Fruit fly (Drosophila melanogaster) whole organism, embryonic: ENCODE data around the gene Kat60.

Experiments
- Abd-B ChIP-seq: fragments of 200-800 bp; sonication (Bioruptor generic); optimal IDR thresholded peaks from 2 replicates; lab custom pipeline; 2018; ENCODE audit warnings: missing biosample characterization, mild to moderate bottlenecking, missing genetic modification characterization, moderate library complexity
- Awh ChIP-seq: fragments of 200-800 bp; sonication (Bioruptor generic); IDR thresholded peaks from 2 replicates; pipeline ENCODE4, ENCODE4 v1.3.6; 2022; ENCODE audit warnings: missing biosample characterization, missing genetic modification characterization
- CG10959 ChIP-seq: fragments of 200-800 bp; sonication (Bioruptor generic); IDR thresholded peaks from 2 replicates; pipeline ENCODE4 v1.3.6; 2022; ENCODE audit warnings: missing biosample characterization, missing genetic modification characterization
- CG11456 ChIP-seq: fragments of 200-800 bp; sonication (Bioruptor generic); IDR thresholded peaks from 3 replicates; pipeline ENCODE4 v1.3.6; 2022; ENCODE audit warnings: missing biosample characterization, missing genetic modification characterization
- CG13123 ChIP-seq: fragments of 200-800 bp; sonication (Bioruptor generic); optimal IDR thresholded peaks from 2 replicates; lab custom pipeline; 2016; ENCODE audit warnings: missing biosample characterization, missing genetic modification characterization
- CG13287 ChIP-seq: fragments of 200-800 bp; sonication (Bioruptor generic); IDR thresholded peaks from 2 replicates; pipeline ENCODE4 v1.3.6; 2022; ENCODE audit warnings: missing biosample characterization, missing genetic modification characterization; ENCODE audit not compliant: partially characterized antibody
- CG13424 ChIP-seq: fragments of 200-800 bp; sonication (Bioruptor generic); optimal IDR thresholded peaks from 2 replicates; lab custom pipeline; 2019; ENCODE audit warnings: missing biosample characterization, mild to moderate bottlenecking, missing genetic modification characterization, moderate library complexity
- CG14050 ChIP-seq: fragments of 200-800 bp; sonication (Bioruptor generic); IDR thresholded peaks from 3 replicates; pipeline ENCODE4 v1.3.6; 2022; ENCODE audit warnings: missing biosample characterization, missing genetic modification characterization
- CG14667 ChIP-seq: fragments of 200-800 bp; sonication (Bioruptor generic); IDR thresholded peaks from 2 replicates; pipeline ENCODE4 v1.3.6; 2022; ENCODE audit warnings: missing biosample characterization, missing genetic modification characterization
- CG15479 ChIP-seq: fragments of 200-800 bp; sonication (Bioruptor generic); optimal IDR thresholded peaks from 3 replicates; lab custom pipeline; 2019; ENCODE audit warnings: missing biosample characterization, mild to moderate bottlenecking, missing genetic modification characterization, moderate library complexity
- CG16813 ChIP-seq: fragments of 200-800 bp; sonication (Bioruptor generic); IDR thresholded peaks from 3 replicates; pipeline ENCODE4 v1.3.6; 2022; ENCODE audit warnings: missing biosample characterization, missing genetic modification characterization; ENCODE audit not compliant: partially characterized antibody
- CG2712 ChIP-seq: fragments of 200-800 bp; optimal IDR thresholded peaks from 3 replicates; lab custom pipeline; 2019; ENCODE audit warnings: missing biosample characterization, mild to moderate bottlenecking, missing genetic modification characterization, moderate library complexity
- CG32532 ChIP-seq: fragments of 200-800 bp; sonication (Bioruptor generic); IDR thresholded peaks from 2 replicates; pipeline ENCODE4 v1.3.6; 2022; ENCODE audit warnings: missing biosample characterization, missing genetic modification characterization
- CG3407 ChIP-seq: fragments of 200-800 bp; sonication (Bioruptor generic); optimal IDR thresholded peaks from 2 replicates; lab custom pipeline; 2018; ENCODE audit warnings: missing biosample characterization, mild to moderate bottlenecking, missing genetic modification characterization
- CG3726 ChIP-seq: fragments of 200-800 bp; sonication (Bioruptor generic); IDR thresholded peaks from 3 replicates; pipeline ENCODE4, ENCODE4 v1.3.6; 2022; ENCODE audit warnings: missing biosample characterization, missing genetic modification characterization
- CG4282 ChIP-seq: fragments of 200-800 bp; sonication (Bioruptor generic); optimal IDR thresholded peaks from 2 replicates; lab custom pipeline; 2016; ENCODE audit warnings: missing biosample characterization, missing genetic modification characterization
- CG4424 ChIP-seq: fragments of 200-800 bp; sonication (Bioruptor generic); optimal IDR thresholded peaks from 3 replicates; lab custom pipeline; 2016; ENCODE audit warnings: missing biosample characterization, missing genetic modification characterization
- CG4730 ChIP-seq: fragments of 200-800 bp; sonication (Bioruptor generic); IDR thresholded peaks from 2 replicates; pipeline ENCODE4 v1.3.6; 2022; ENCODE audit warnings: missing biosample characterization, missing genetic modification characterization
- CG7556 ChIP-seq: fragments of 200-800 bp; sonication (Bioruptor generic); optimal IDR thresholded peaks from 2 replicates; lab custom pipeline; 2017; ENCODE audit warnings: missing biosample characterization, mild to moderate bottlenecking, missing genetic modification characterization
- CG8388 ChIP-seq: fragments of 200-800 bp; sonication (Bioruptor generic); optimal IDR thresholded peaks from 2 replicates; lab custom pipeline; 2019; ENCODE audit warnings: missing biosample characterization, mild to moderate bottlenecking, missing genetic modification characterization, moderate library complexity
- CG8924 ChIP-seq: fragments of 200-800 bp; optimal IDR thresholded peaks from 3 replicates; lab custom pipeline; 2019; ENCODE audit warnings: missing biosample characterization, mild to moderate bottlenecking, missing genetic modification characterization, moderate library complexity
- CG8944 ChIP-seq: fragments of 200-800 bp; sonication (Bioruptor generic); optimal IDR thresholded peaks from 3 replicates; lab custom pipeline; 2016; ENCODE audit warnings: missing biosample characterization, missing genetic modification characterization
- CG9609 ChIP-seq: fragments of 200-800 bp; sonication (Bioruptor generic); optimal IDR thresholded peaks from 3 replicates; lab custom pipeline; 2016; ENCODE audit warnings: missing biosample characterization, missing genetic modification characterization
- CG9817 ChIP-seq: fragments of 200-800 bp; sonication (Bioruptor generic); optimal IDR thresholded peaks from 2 replicates; lab custom pipeline; 2018; ENCODE audit warnings: missing biosample characterization, mild to moderate bottlenecking, missing genetic modification characterization, moderate library complexity
- Dek ChIP-seq: fragments of 200-800 bp; sonication (Bioruptor generic); optimal IDR thresholded peaks from 3 replicates; lab custom pipeline; 2019; ENCODE audit warnings: missing biosample characterization, mild to moderate bottlenecking, missing genetic modification characterization, moderate library complexity
- Doc3 ChIP-seq: fragments of 200-800 bp; sonication (Bioruptor generic); IDR thresholded peaks from 3 replicates; pipeline ENCODE4 v1.3.6; 2022; ENCODE audit warnings: missing biosample characterization, missing genetic modification characterization; ENCODE audit not compliant: partially characterized antibody
- Fer1 ChIP-seq: fragments of 200-800 bp; sonication (Bioruptor generic); optimal IDR thresholded peaks from 2 replicates; lab custom pipeline; 2017; ENCODE audit warnings: missing biosample characterization, mild to moderate bottlenecking, missing genetic modification characterization
- Lpt ChIP-seq: fragments of >200 bp; optimal IDR thresholded peaks from 2 replicates; lab custom pipeline; 2018; ENCODE audit warnings: missing biosample characterization, missing genetic modification characterization
- Scr ChIP-seq: fragments of 200-800 bp; sonication (Bioruptor generic); IDR thresholded peaks from 2 replicates; pipeline ENCODE4 v1.3.6; 2022; ENCODE audit warnings: missing biosample characterization, missing genetic modification characterization; ENCODE audit not compliant: partially characterized antibody
- ac ChIP-seq: fragments of 200-800 bp; sonication (Bioruptor generic); optimal IDR thresholded peaks from 3 replicates; lab custom pipeline; 2017; ENCODE audit warnings: missing biosample characterization, mild to moderate bottlenecking, missing genetic modification characterization
- corto ChIP-seq: fragments of 200-800 bp; sonication (Bioruptor generic); optimal IDR thresholded peaks from 2 replicates; lab custom pipeline; 2016; ENCODE audit warnings: missing biosample characterization, mild to moderate bottlenecking, missing genetic modification characterization, moderate library complexity
- da ChIP-seq: fragments of 200-800 bp; sonication (Bioruptor generic); optimal IDR thresholded peaks from 2 replicates; lab custom pipeline; 2016; ENCODE audit warnings: missing biosample characterization, missing genetic modification characterization
- ftz-f1 ChIP-seq: fragments of 200-800 bp; sonication (Bioruptor generic); optimal IDR thresholded peaks from 2 replicates; lab custom pipeline; 2016; ENCODE audit warnings: missing biosample characterization, missing genetic modification characterization
- gem ChIP-seq: fragments of 200-800 bp; sonication (Bioruptor generic); optimal IDR thresholded peaks from 2 replicates; lab custom pipeline; 2019; ENCODE audit warnings: missing biosample characterization, mild to moderate bottlenecking, missing genetic modification characterization, moderate library complexity
- ham ChIP-seq: fragments of 200-800 bp; sonication (Bioruptor generic); IDR thresholded peaks from 2 replicates; pipeline ENCODE4 v1.3.6; 2022; ENCODE audit warnings: missing biosample characterization, missing genetic modification characterization
- hkb ChIP-seq, 2 experiments: fragments of 200-800 bp in 1 of 2; fragments of >200 bp in 1 of 2; sonication (Bioruptor generic) in 1 of 2; IDR thresholded peaks in 1 of 2; optimal IDR thresholded peaks in 1 of 2; 2 replicates each; pipeline versions ENCODE4 v1.3.6 to Lab custom; 2017 to 2022; ENCODE audit warnings: missing biosample characterization in 1 of 2, missing genetic modification characterization in 1 of 2
- hth ChIP-seq: fragments of >200 bp; optimal IDR thresholded peaks from 2 replicates; lab custom pipeline; 2017; ENCODE audit warnings: inconsistent platforms
- odd ChIP-seq: fragments of 200-800 bp; sonication (Bioruptor generic); optimal IDR thresholded peaks from 2 replicates; lab custom pipeline; 2017; ENCODE audit warnings: missing biosample characterization, mild to moderate bottlenecking, missing genetic modification characterization
- onecut ChIP-seq: fragments of 200-800 bp; sonication (Bioruptor generic); IDR thresholded peaks from 2 replicates; pipeline ENCODE4 v1.3.6; 2022; ENCODE audit warnings: missing biosample characterization, missing genetic modification characterization
- org-1 ChIP-seq: fragments of 200-800 bp; sonication (Bioruptor generic); optimal IDR thresholded peaks from 2 replicates; lab custom pipeline; 2017; ENCODE audit warnings: missing biosample characterization, missing genetic modification characterization
- pho ChIP-seq: fragments of 200-800 bp; sonication (Bioruptor generic); optimal IDR thresholded peaks from 2 replicates; lab custom pipeline; 2016; ENCODE audit warnings: missing biosample characterization, missing genetic modification characterization
- ro ChIP-seq: fragments of 200-800 bp; sonication (Bioruptor generic); IDR thresholded peaks from 2 replicates; pipeline ENCODE4 v1.3.6; 2022; ENCODE audit warnings: missing biosample characterization, missing genetic modification characterization
- sens-2 ChIP-seq: fragments of 200-800 bp; sonication (Bioruptor generic); IDR thresholded peaks from 2 replicates; pipeline ENCODE4 v1.3.6; 2022; ENCODE audit warnings: missing biosample characterization, missing genetic modification characterization
- sisA ChIP-seq: fragments of 200-800 bp; sonication (Bioruptor generic); IDR thresholded peaks from 2 replicates; pipeline ENCODE4 v1.3.6; 2022; ENCODE audit warnings: missing biosample characterization, missing genetic modification characterization
- slp2 ChIP-seq: fragments of 200-800 bp; sonication (Bioruptor generic); optimal IDR thresholded peaks from 2 replicates; lab custom pipeline; 2016; ENCODE audit warnings: missing biosample characterization, missing genetic modification characterization
- unc-4 ChIP-seq: fragments of 200-800 bp; sonication (Bioruptor generic); IDR thresholded peaks from 2 replicates; pipeline ENCODE4 v1.3.6; 2022; ENCODE audit warnings: missing biosample characterization, missing genetic modification characterization; ENCODE audit not compliant: partially characterized antibody
- usp ChIP-seq: fragments of >200 bp; optimal IDR thresholded peaks from 2 replicates; lab custom pipeline; 2017; ENCODE audit warnings: missing biosample characterization, missing genetic modification characterization
- zen ChIP-seq: fragments of 200-800 bp; sonication (Bioruptor generic); optimal IDR thresholded peaks from 3 replicates; lab custom pipeline; 2018; ENCODE audit warnings: missing biosample characterization, mild to moderate bottlenecking, missing genetic modification characterization, moderate library complexity

The Kat60 gene

DNA sequence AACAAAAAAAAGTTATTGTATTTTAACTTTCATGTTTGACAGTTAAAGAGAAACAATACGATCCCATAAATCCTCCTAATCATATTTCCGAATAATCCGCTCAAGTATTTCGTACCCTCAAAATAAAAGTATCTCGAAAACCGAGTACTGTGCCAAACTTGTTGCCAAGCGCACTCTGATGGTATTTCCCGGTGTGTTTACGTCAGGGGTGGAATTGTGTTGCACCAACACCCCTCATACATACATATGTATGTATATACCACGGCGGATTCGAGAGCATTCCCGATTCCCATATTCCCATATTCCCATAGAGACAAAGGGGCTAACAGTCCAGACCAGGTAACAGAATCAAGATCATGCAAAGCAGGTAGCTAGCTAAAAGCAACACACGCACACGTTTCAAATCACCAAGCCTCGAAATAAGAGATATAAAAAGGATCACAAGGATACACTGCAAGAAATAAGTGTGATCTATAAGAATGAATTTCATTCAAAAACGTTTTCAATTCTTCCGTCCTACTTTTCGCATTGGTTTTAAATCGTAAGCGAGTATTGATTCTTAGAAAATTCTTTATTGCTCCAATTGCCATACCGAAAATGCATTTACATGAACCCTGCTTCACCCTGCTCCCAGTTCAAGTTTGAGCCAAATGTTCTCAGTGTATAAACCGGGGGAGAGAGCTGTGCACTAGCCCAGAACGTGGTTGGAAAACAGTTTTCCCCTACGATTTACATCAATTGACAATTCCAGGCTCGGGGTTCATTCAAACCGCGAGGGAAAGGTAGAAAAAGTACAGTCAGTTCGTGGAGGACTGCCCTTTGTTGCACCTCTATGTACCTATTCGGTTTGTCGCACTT, 19.9 kb downstream of the Kat60 start (continued):
- TF ChIP-seq ham (GFP tag; lab: Robert Waterston, UW) (no peak), pho (GFP tag; lab: Kevin White, UChicago) (no peak), CG13123 (peak; percentile 54), da (GFP tag; lab: Kevin White, UChicago) (peak; percentile 34), CG7556 (GFP tag; lab: Kevin White, UChicago) (peak; percentile 78), CG8388 (GFP tag; lab: Kevin White, UChicago) (peak; percentile 82), Doc3 (GFP tag; lab: Robert Waterston, UW) (no peak), Dek (tag; lab: Kevin White, UChicago) (no peak), CG8924 (tag; lab: Kevin White, UChicago) (peak; percentile 89), corto (GFP tag; lab: Kevin White, UChicago) (no peak), CG8944 (GFP tag; lab: Kevin White, UChicago) (peak; percentile 82), CG3407 (GFP tag; lab: Kevin White, UChicago) (peak; percentile 55), CG16813 (GFP tag; lab: Robert Waterston, UW) (no peak), ftz-f1 (no peak), ro (GFP tag; lab: Robert Waterston, UW) (no peak; the same call in 1 of the 2 replicates), sisA (GFP tag; lab: Robert Waterston, UW) (peak; percentile 48), usp (no peak), CG4282 (peak; percentile 28), CG13287 (GFP tag; lab: Robert Waterston, UW) (no peak), Fer1 (no peak), zen (peak; percentile 95), Abd-B (peak; percentile 74), gem (tag; lab: Kevin White, UChicago) (peak; percentile 90), unc-4 (no peak), CG32532 (GFP tag; lab: Robert Waterston, UW) (no peak), ac (GFP tag; lab: Kevin White, UChicago) (peak; percentile 93), CG9817 (no peak)

dm6 chr3R:5211401-5211800, 20.6 kb downstream of the Kat60 start:
- TF ChIP-seq CG15479 (GFP tag; lab: Kevin White, UChicago) (no peak), zen (peak; percentile 99), odd (GFP tag; lab: Kevin White, UChicago) (no peak), unc-4 (no peak), CG2712 (tag; lab: Kevin White, UChicago) (no peak), slp2 (GFP tag; lab: Kevin White, UChicago) (no peak), Lpt (GFP tag; lab: Kevin White, UChicago) (no peak), CG13424 (no peak), Scr (GFP tag; lab: Robert Waterston, UW) (0 out of 2 replicates have a peak, but pooled peaks have one; percentile 13), CG4730 (no peak)
- TF ChIP-seq, all 482 proteins: peak for 2

- no peak for TF ChIP-seq hth (lab: Kevin White, UChicago)
- 0 out of 3 replicates have a peak, but pooled peaks have one; percentile 21 for TF ChIP-seq CG3726
- no peak for TF ChIP-seq usp
- peak; percentile 66 for TF ChIP-seq Awh (GFP tag; lab: Robert Waterston, UW)
- TF ChIP-seq CG4424 (GFP tag; lab: Kevin White, UChicago) = peak; percentile 1
- no peak for TF ChIP-seq CG11456 (GFP tag; lab: Robert Waterston, UW)
- TF ChIP-seq CG9609 (GFP tag; lab: Kevin White, UChicago) = peak; percentile 21
- TF ChIP-seq sens-2 (GFP tag; lab: Robert Waterston, UW) = 0 out of 2 replicates have a peak, but pooled peaks have one; percentile 16
- TF ChIP-seq CG14050 = peak; percentile 33; the same call in 2 of the 3 replicates
- TF ChIP-seq org-1 (GFP tag; lab: Kevin White, UChicago) = no peak
- no peak for TF ChIP-seq hkb (optimal IDR thresholded peaks at IDR 0.05; lab: Kevin White, UChicago)
- peak; percentile 55 for TF ChIP-seq hkb (GFP tag; IDR thresholded peaks at IDR 0.05; lab: Robert Waterston, UW)
- no peak for TF ChIP-seq CG14667 (GFP tag; lab: Robert Waterston, UW)
- TF ChIP-seq CG10959 = no peak
- peak; percentile 30; the same call in 1 of the 2 replicates for TF ChIP-seq onecut (GFP tag; lab: Robert Waterston, UW)
Observed at dm6 chr3R:5209481-5209880, 22.5 kb downstream of the Kat60 start.
